Fruit fly (Drosophila melanogaster): ENCODE data around the gene Spc105R.

Spc105R gene

dm6 chr3L:20837831-20838301, 37.7 kb downstream of the Spc105R start:
- TF ChIP-seq EcR (GFP tag; optimal IDR thresholded peaks at IDR 0.05) (no peak), Dll (optimal IDR thresholded peaks at IDR 0.05) (no peak), usp (GFP tag; optimal IDR thresholded peaks at IDR 0.05) (no peak), CG8478 (optimal IDR thresholded peaks at IDR 0.05) (no peak), psq (optimal IDR thresholded peaks at IDR 0.05) (no peak), pan (optimal IDR thresholded peaks at IDR 0.05) (no peak)

- no peak for TF ChIP-seq Dll (optimal IDR thresholded peaks at IDR 0.05)
- no peak for TF ChIP-seq pan (optimal IDR thresholded peaks at IDR 0.05)
These were observed 41.4 kb downstream of the Spc105R start, which contains the start of the genes CSN3 and CG11456 for dm6 chr3L:20841465-20842109. CSN3 (minus strand) TSS chr3L:20841576. CG11456 (plus strand) TSS chr3L:20841987.

dm6 chr3L:20848572-20848971, 48.4 kb downstream of the Spc105R start:
- TF ChIP-seq psq (optimal IDR thresholded peaks at IDR 0.05) (no peak), pan (optimal IDR thresholded peaks at IDR 0.05) (no peak), Dll (optimal IDR thresholded peaks at IDR 0.05) (no peak)

Measured in whole organism.